Fruit fly (Drosophila melanogaster) whole organism, embryonic: ENCODE measurements around the gene SREBP.

Source experiments
- Antp ChIP-seq: fragments of 200-800 bp; sonication (Bioruptor generic); optimal IDR thresholded peaks from 3 replicates; lab custom pipeline; 2016; ENCODE audit warnings: missing biosample characterization, missing genetic modification characterization
- Asciz ChIP-seq: fragments of 200-800 bp; sonication (Bioruptor generic); optimal IDR thresholded peaks from 2 replicates; lab custom pipeline; 2017; ENCODE audit warnings: missing biosample characterization, mild to moderate bottlenecking, missing genetic modification characterization, missing genetic modification reagents
- Blimp-1 ChIP-seq: fragments of 200-800 bp; sonication (Bioruptor generic); optimal IDR thresholded peaks from 3 replicates; lab custom pipeline; 2018; ENCODE audit warnings: missing biosample characterization, missing genetic modification characterization, mild to moderate bottlenecking, moderate library complexity, missing genetic modification reagents
- CG10209 ChIP-seq: fragments of 200-800 bp; sonication (Bioruptor generic); optimal IDR thresholded peaks from 3 replicates; lab custom pipeline; 2017; ENCODE audit warnings: missing biosample characterization, mild to moderate bottlenecking, missing genetic modification characterization, missing genetic modification reagents
- CG10431 ChIP-seq: fragments of 200-800 bp; sonication (Bioruptor generic); optimal IDR thresholded peaks from 3 replicates; lab custom pipeline; 2018; ENCODE audit warnings: missing biosample characterization, mild to moderate bottlenecking, missing genetic modification characterization
- CG11093 ChIP-seq: fragments of 200-800 bp; sonication (Bioruptor generic); IDR thresholded peaks from 3 replicates; pipeline ENCODE4 v1.3.6; 2022; ENCODE audit warnings: missing biosample characterization, missing genetic modification characterization
- CG12104 ChIP-seq: fragments of 200-800 bp; sonication (Bioruptor generic); optimal IDR thresholded peaks from 3 replicates; lab custom pipeline; 2016; ENCODE audit warnings: missing biosample characterization, missing genetic modification characterization
- CG13287 ChIP-seq: fragments of 200-800 bp; sonication (Bioruptor generic); IDR thresholded peaks from 2 replicates; pipeline ENCODE4 v1.3.6; 2022; ENCODE audit warnings: missing biosample characterization, missing genetic modification characterization; ENCODE audit not compliant: partially characterized antibody
- CG14965 ChIP-seq: fragments of 200-800 bp; sonication (Bioruptor generic); optimal IDR thresholded peaks from 2 replicates; lab custom pipeline; 2016; ENCODE audit warnings: missing biosample characterization, missing genetic modification characterization, borderline replicate concordance
- CG1529 ChIP-seq: fragments of 200-800 bp; sonication (Bioruptor generic); optimal IDR thresholded peaks from 3 replicates; lab custom pipeline; 2018; ENCODE audit warnings: missing biosample characterization, missing genetic modification characterization
- CG15601 ChIP-seq: fragments of 200-800 bp; sonication (Bioruptor generic); optimal IDR thresholded peaks from 3 replicates; lab custom pipeline; 2019; ENCODE audit warnings: missing biosample characterization, mild to moderate bottlenecking, missing genetic modification characterization, moderate library complexity
- CG2116 ChIP-seq: fragments of 200-800 bp; sonication (Bioruptor generic); optimal IDR thresholded peaks from 3 replicates; lab custom pipeline; 2018; ENCODE audit warnings: missing biosample characterization, mild to moderate bottlenecking, missing genetic modification characterization
- CG2129 ChIP-seq: fragments of 200-800 bp; sonication (Bioruptor generic); IDR thresholded peaks from 2 replicates; pipeline ENCODE4 v1.3.6; 2022; ENCODE audit warnings: missing biosample characterization, missing genetic modification characterization; ENCODE audit not compliant: partially characterized antibody
- CG30403 ChIP-seq: fragments of 200-800 bp; sonication (Bioruptor generic); optimal IDR thresholded peaks from 3 replicates; lab custom pipeline; 2016; ENCODE audit warnings: missing biosample characterization, missing genetic modification characterization
- CG3407 ChIP-seq: fragments of 200-800 bp; sonication (Bioruptor generic); optimal IDR thresholded peaks from 2 replicates; lab custom pipeline; 2018; ENCODE audit warnings: missing biosample characterization, mild to moderate bottlenecking, missing genetic modification characterization
- CG34224 ChIP-seq: fragments of 200-800 bp; sonication (Bioruptor generic); IDR thresholded peaks from 3 replicates; pipeline ENCODE4 v1.3.6; 2022; ENCODE audit warnings: missing biosample characterization, missing genetic modification characterization; ENCODE audit not compliant: partially characterized antibody
- CG6791 ChIP-seq: fragments of 200-800 bp; sonication (Bioruptor generic); IDR thresholded peaks from 3 replicates; pipeline ENCODE4 v1.3.6; 2022; ENCODE audit warnings: missing biosample characterization, missing genetic modification characterization; ENCODE audit not compliant: partially characterized antibody
- CG7963 ChIP-seq: fragments of 200-800 bp; sonication (Bioruptor generic); IDR thresholded peaks from 3 replicates; pipeline ENCODE4 v1.3.6; 2022; ENCODE audit warnings: missing biosample characterization, missing genetic modification characterization; ENCODE audit not compliant: partially characterized antibody
- CG9215 ChIP-seq: fragments of 200-800 bp; sonication (Bioruptor generic); IDR thresholded peaks from 2 replicates; pipeline ENCODE4 v1.3.6; 2022; ENCODE audit warnings: missing biosample characterization, missing genetic modification characterization
- Ets97D ChIP-seq: fragments of 200-800 bp; sonication (Bioruptor generic); optimal IDR thresholded peaks from 3 replicates; lab custom pipeline; 2016; ENCODE audit warnings: missing biosample characterization, missing genetic modification characterization
- HLHmδ ChIP-seq: fragments of 200-800 bp; sonication (Bioruptor generic); optimal IDR thresholded peaks from 2 replicates; lab custom pipeline; 2018; ENCODE audit warnings: missing biosample characterization, mild to moderate bottlenecking, missing genetic modification characterization, moderate library complexity
- Hr51 ChIP-seq, 2 experiments: fragments of 200-800 bp; sonication (Bioruptor generic); optimal IDR thresholded peaks; 2 replicates in 1 of 2; 3 replicates in 1 of 2; lab custom pipeline; 2016 to 2018; ENCODE audit warnings: missing biosample characterization in 2 of 2, missing genetic modification characterization in 2 of 2, mild to moderate bottlenecking in 1 of 2, moderate library complexity in 1 of 2
- Lim3 ChIP-seq: fragments of 200-800 bp; sonication (Bioruptor generic); IDR thresholded peaks from 2 replicates; pipeline ENCODE4 v1.3.6; 2022; ENCODE audit warnings: missing biosample characterization, missing genetic modification characterization
- Lpt ChIP-seq: fragments of >200 bp; optimal IDR thresholded peaks from 2 replicates; lab custom pipeline; 2018; ENCODE audit warnings: missing biosample characterization, missing genetic modification characterization
- MBD-R2 ChIP-seq: fragments of 200-800 bp; sonication (Bioruptor generic); IDR thresholded peaks from 2 replicates; pipeline ENCODE4 v1.3.6; 2022; ENCODE audit warnings: missing biosample characterization, missing genetic modification characterization
- Scr ChIP-seq: fragments of 200-800 bp; sonication (Bioruptor generic); IDR thresholded peaks from 2 replicates; pipeline ENCODE4 v1.3.6; 2022; ENCODE audit warnings: missing biosample characterization, missing genetic modification characterization; ENCODE audit not compliant: partially characterized antibody
- Side ChIP-seq: fragments of 200-800 bp; sonication (Bioruptor generic); optimal IDR thresholded peaks from 2 replicates; lab custom pipeline; 2016; ENCODE audit warnings: missing biosample characterization, missing genetic modification characterization
- Spps ChIP-seq: fragments of 200-800 bp; sonication (Bioruptor generic); optimal IDR thresholded peaks from 2 replicates; lab custom pipeline; 2018; ENCODE audit warnings: missing biosample characterization, mild to moderate bottlenecking, missing genetic modification characterization
- Usf ChIP-seq: fragments of 200-800 bp; sonication (Bioruptor generic); optimal IDR thresholded peaks from 2 replicates; lab custom pipeline; 2017; ENCODE audit warnings: missing genotype, missing biosample characterization, missing genetic modification characterization
- amos ChIP-seq: fragments of 200-800 bp; sonication (Bioruptor generic); IDR thresholded peaks from 2 replicates; pipeline ENCODE4 v1.3.6; 2022; ENCODE audit warnings: missing biosample characterization, missing genetic modification characterization; ENCODE audit not compliant: partially characterized antibody
- ato ChIP-seq: fragments of 200-800 bp; sonication (Bioruptor generic); IDR thresholded peaks from 2 replicates; pipeline ENCODE4 v1.3.6; 2022; ENCODE audit warnings: missing biosample characterization, missing genetic modification characterization; ENCODE audit not compliant: partially characterized antibody
- da ChIP-seq: fragments of 200-800 bp; sonication (Bioruptor generic); optimal IDR thresholded peaks from 2 replicates; lab custom pipeline; 2016; ENCODE audit warnings: missing biosample characterization, missing genetic modification characterization
- dan ChIP-seq: fragments of 200-800 bp; sonication (Bioruptor generic); IDR thresholded peaks from 2 replicates; pipeline ENCODE4 v1.3.6; 2022; ENCODE audit warnings: missing biosample characterization, missing genetic modification characterization
- dmrt99B ChIP-seq: fragments of 200-800 bp; sonication (Bioruptor generic); optimal IDR thresholded peaks from 2 replicates; lab custom pipeline; 2018; ENCODE audit warnings: missing biosample characterization, mild to moderate bottlenecking, missing genetic modification characterization, moderate library complexity
- dysf ChIP-seq: fragments of 200-800 bp; sonication (Bioruptor generic); IDR thresholded peaks from 3 replicates; pipeline ENCODE4 v1.3.6; 2022; ENCODE audit warnings: missing biosample characterization, missing genetic modification characterization
- hbn ChIP-seq: fragments of 200-800 bp; sonication (Bioruptor generic); IDR thresholded peaks from 2 replicates; pipeline ENCODE4 v1.3.6; 2022; ENCODE audit warnings: missing biosample characterization, missing genetic modification characterization; ENCODE audit not compliant: partially characterized antibody
- insv ChIP-seq, 2 experiments: fragments of 200-800 bp; sonication (Bioruptor generic); optimal IDR thresholded peaks; 3 replicates each; lab custom pipeline; 2016 to 2018; ENCODE audit warnings: missing biosample characterization in 2 of 2, missing genetic modification characterization in 2 of 2
- jing ChIP-seq: fragments of 200-800 bp; sonication (Bioruptor generic); optimal IDR thresholded peaks from 2 replicates; lab custom pipeline; 2018; ENCODE audit warnings: missing biosample characterization, mild to moderate bottlenecking, missing genetic modification characterization
- knrl ChIP-seq: fragments of 200-800 bp; sonication (Bioruptor generic); IDR thresholded peaks from 3 replicates; pipeline ENCODE4 v1.3.6; 2022; ENCODE audit warnings: missing biosample characterization, missing genetic modification characterization; ENCODE audit not compliant: partially characterized antibody
- mld ChIP-seq: fragments of 200-800 bp; sonication (Bioruptor generic); IDR thresholded peaks from 3 replicates; pipeline ENCODE4 v1.3.6; 2022; ENCODE audit warnings: missing biosample characterization, missing genetic modification characterization; ENCODE audit not compliant: partially characterized antibody
- phol ChIP-seq: fragments of 200-800 bp; sonication (Bioruptor generic); optimal IDR thresholded peaks from 3 replicates; lab custom pipeline; 2018; ENCODE audit warnings: missing biosample characterization, mild to moderate bottlenecking, missing genetic modification characterization, moderate library complexity
- pzg ChIP-seq: fragments of 200-800 bp; sonication (Bioruptor generic); optimal IDR thresholded peaks from 3 replicates; lab custom pipeline; 2018; ENCODE audit warnings: missing biosample characterization, mild to moderate bottlenecking, missing genetic modification characterization, moderate library complexity
- sens ChIP-seq: fragments of 200-800 bp; sonication (Bioruptor generic); peaks from one replicate; lab custom pipeline; 2016; ENCODE audit warnings: missing biosample characterization, missing genetic modification characterization
- sna ChIP-seq: fragments of 200-800 bp; sonication (Bioruptor generic); IDR thresholded peaks from 2 replicates; pipeline ENCODE4 v1.3.6; 2022; ENCODE audit warnings: missing biosample characterization, missing genetic modification characterization; ENCODE audit not compliant: partially characterized antibody
- stwl ChIP-seq: fragments of 200-800 bp; sonication (Bioruptor generic); optimal IDR thresholded peaks from 3 replicates; lab custom pipeline; 2018; ENCODE audit warnings: missing biosample characterization, mild to moderate bottlenecking, missing genetic modification characterization, moderate library complexity
- tio ChIP-seq: fragments of 200-800 bp; sonication (Bioruptor generic); optimal IDR thresholded peaks from 2 replicates; lab custom pipeline; 2017; ENCODE audit warnings: missing biosample characterization, missing genetic modification characterization, inconsistent platforms
- toy ChIP-seq: fragments of 200-800 bp; sonication (Bioruptor generic); IDR thresholded peaks from 2 replicates; pipeline ENCODE4 v1.3.6; 2022; ENCODE audit warnings: missing biosample characterization, missing genetic modification characterization
- trem ChIP-seq: fragments of 200-800 bp; optimal IDR thresholded peaks from 3 replicates; lab custom pipeline; 2019; ENCODE audit warnings: missing biosample characterization, mild to moderate bottlenecking, missing genetic modification characterization, moderate library complexity
- unc-4 ChIP-seq: fragments of 200-800 bp; sonication (Bioruptor generic); IDR thresholded peaks from 2 replicates; pipeline ENCODE4 v1.3.6; 2022; ENCODE audit warnings: missing biosample characterization, missing genetic modification characterization; ENCODE audit not compliant: partially characterized antibody
- unpg ChIP-seq: fragments of 200-800 bp; sonication (Bioruptor generic); optimal IDR thresholded peaks from 3 replicates; lab custom pipeline; 2018; ENCODE audit warnings: missing biosample characterization, mild to moderate bottlenecking, missing genetic modification characterization, moderate library complexity

Gene SREBP

DNA sequence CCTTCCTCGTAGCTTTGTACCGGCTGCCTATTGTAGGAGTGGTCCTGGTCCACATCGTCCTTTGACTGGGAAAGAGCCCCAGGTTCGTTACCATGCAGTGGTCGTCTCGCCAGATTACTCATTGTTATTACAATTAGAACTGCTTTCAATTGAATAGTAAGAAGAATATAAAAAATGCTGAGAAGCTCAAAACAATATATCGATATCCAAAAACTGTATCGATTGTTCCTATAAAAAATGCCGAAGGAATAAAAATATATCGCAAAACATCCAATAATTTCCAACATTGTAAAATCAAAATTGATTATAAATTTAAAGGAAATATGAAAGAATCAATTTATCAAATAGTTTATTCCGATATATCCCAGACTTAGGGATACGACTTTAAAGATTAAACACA, 11.2 kb downstream of the SREBP start, which contains the start of the genes TORIP and Ccdc58 (continued):
- TF ChIP-seq Spps (tag; lab: Kevin White, UChicago) (no peak), CG10431 (GFP tag; lab: Kevin White, UChicago) (no peak), knrl (GFP tag; lab: Robert Waterston, UW) (peak; percentile 63; the same call in 2 of the 3 replicates), Lpt (GFP tag; lab: Kevin White, UChicago) (no peak), sens (GFP tag; lab: Kevin White, UChicago) (peak; percentile 17), CG12104 (GFP tag; lab: Kevin White, UChicago) (no peak), phol (tag; lab: Kevin White, UChicago) (peak; percentile 4), CG15601 (tag; lab: Kevin White, UChicago) (no peak), trem (tag; lab: Kevin White, UChicago) (peak; percentile 25), CG13287 (GFP tag; lab: Robert Waterston, UW) (peak; percentile 86), Asciz (GFP tag; lab: Kevin White, UChicago) (no peak), pzg (GFP tag; lab: Kevin White, UChicago) (peak; percentile 17), hbn (GFP tag; lab: Robert Waterston, UW) (peak; percentile 81), insv (GFP tag; optimal IDR thresholded peaks at IDR 0.05; lab: Kevin White, UChicago) (no peak), jing (GFP tag; lab: Kevin White, UChicago) (no peak), CG7963 (GFP tag; lab: Robert Waterston, UW) (0 out of 3 replicates have a peak, but pooled peaks have one; percentile 54), CG9215 (no peak), sna (GFP tag; lab: Robert Waterston, UW) (peak; percentile 76), Usf (GFP tag; lab: Kevin White, UChicago) (no peak), Scr (peak; percentile 82), MBD-R2 (GFP tag; lab: Robert Waterston, UW) (peak; percentile 55), CG2116 (GFP tag; lab: Kevin White, UChicago) (peak; percentile 52), CG34224 (GFP tag; lab: Robert Waterston, UW) (peak; percentile 88), unc-4 (peak; percentile 85), stwl (tag; lab: Kevin White, UChicago) (peak; percentile 55), amos (GFP tag; lab: Robert Waterston, UW) (peak; percentile 77), Hr51 (GFP tag; optimal IDR thresholded peaks at IDR 0.05; lab: Kevin White, UChicago) (no peak), CG6791 (GFP tag; lab: Robert Waterston, UW) (peak; percentile 72), tio (GFP tag; lab: Kevin White, UChicago) (no peak), ato (GFP tag; lab: Robert Waterston, UW) (no peak), mld (GFP tag; lab: Robert Waterston, UW) (peak; percentile 75; the same call in 2 of the 3 replicates), Blimp-1 (GFP tag; lab: Kevin White, UChicago) (no peak), CG3407 (GFP tag; lab: Kevin White, UChicago) (no peak), CG2129 (peak; percentile 67), CG1529 (GFP tag; lab: Kevin White, UChicago) (no peak)

DNA sequence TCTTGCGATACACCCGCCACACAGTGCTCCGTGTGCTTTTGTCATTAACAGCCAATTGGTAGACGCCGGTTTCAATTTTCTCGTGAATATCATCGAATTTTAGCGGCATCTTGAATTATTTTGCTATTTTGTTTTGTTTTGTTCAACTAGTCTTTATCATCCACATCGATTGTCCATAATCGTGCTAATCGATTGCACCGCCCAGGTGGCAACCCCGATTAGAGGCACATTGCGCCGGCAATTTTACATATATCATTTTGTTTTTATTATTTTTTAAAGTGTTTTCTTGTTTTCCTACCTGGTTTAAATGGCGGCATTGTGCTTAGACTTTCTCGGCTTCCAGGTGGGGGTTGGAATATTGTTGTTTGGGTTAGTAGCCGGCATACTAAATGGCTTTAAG, 12.2 kb downstream of the SREBP start, which contains the start of gene CG34116:
Gene CG34116, minus strand, starts transcription at position 142 of the 400 bp plus-strand sequence.
- TF ChIP-seq toy (GFP tag; lab: Robert Waterston, UW) (no peak), dysf (no peak), dan (GFP tag; lab: Robert Waterston, UW) (no peak), CG10209 (GFP tag; lab: Kevin White, UChicago) (no peak), Lim3 (no peak), CG30403 (no peak), Ets97D (no peak), CG14965 (no peak), da (GFP tag; lab: Kevin White, UChicago) (no peak), Side (GFP tag; lab: Kevin White, UChicago) (no peak), HLHmδ (GFP tag; lab: Kevin White, UChicago) (no peak), dmrt99B (no peak), Antp (no peak), unpg (GFP tag; lab: Kevin White, UChicago) (no peak), CG11093 (GFP tag; lab: Robert Waterston, UW) (no peak)
